Fruit fly (Drosophila melanogaster): Measurements from ENCODE around the gene alphaTub85E.
A peak's percentile ranks its signal among the peaks of the same experiment; 100 is the strongest.

Gene alphaTub85E

DNA sequence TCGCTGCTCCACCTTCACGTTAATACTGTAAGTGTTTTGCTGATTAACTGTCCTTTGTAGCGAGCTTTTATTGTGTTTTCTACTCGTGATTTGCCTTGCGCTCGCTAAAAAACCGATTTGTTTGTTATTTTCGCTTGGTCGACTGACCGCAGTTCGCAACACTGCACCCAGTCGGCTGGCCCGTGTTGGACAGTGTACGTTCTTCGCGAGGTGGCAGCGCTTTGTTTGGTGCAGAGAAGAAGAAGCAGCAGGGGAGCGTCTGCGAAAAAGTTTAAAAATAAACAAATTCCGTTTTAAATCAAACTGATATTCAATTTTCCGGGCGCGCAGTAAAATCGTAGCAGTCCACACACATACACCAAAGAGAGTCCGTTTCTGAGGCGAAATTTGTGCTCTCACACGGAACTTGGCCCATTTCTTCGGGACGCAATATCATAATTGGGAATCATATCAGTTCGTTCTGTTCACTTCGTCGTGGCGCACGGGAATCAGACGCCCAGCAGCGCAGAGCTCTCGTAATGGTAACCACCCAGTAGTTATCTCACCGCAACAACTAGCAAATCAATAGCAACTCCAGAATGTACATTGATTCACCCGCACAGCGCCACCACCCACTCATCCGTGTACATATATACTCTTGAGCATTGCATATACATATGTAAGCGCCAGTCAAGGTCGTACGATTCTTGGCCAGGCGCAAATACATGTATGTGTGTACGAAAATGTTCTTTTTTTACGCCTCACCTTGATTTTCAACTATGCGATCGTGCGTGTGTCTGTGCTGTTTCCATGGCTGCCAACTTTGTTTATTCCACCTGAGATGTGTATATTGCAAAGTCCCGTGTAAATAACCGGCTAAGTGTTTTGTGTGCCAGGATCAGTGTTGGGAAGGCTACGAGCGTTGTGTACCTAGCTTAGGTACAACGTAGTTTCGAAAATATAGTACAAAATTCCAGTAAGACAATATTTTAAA, 34.9 kb upstream of the alphaTub85E start, which contains the start of gene Naa80 (continued):
- no peak for TF ChIP-seq CG43689 (GFP tag; IDR thresholded peaks at IDR 0.05)
- TF ChIP-seq vnd (GFP tag; IDR thresholded peaks at IDR 0.05; ENCODE audit: partially characterized antibody): no peak
- TF ChIP-seq cg (GFP tag; optimal IDR thresholded peaks at IDR 0.05): peak; percentile 51
- TF ChIP-seq CG5245 (GFP tag; optimal IDR thresholded peaks at IDR 0.05): peak; percentile 21
- peak; percentile 96 for TF ChIP-seq Myb (GFP tag; optimal IDR thresholded peaks at IDR 0.05)
- TF ChIP-seq CG30431 (GFP tag; optimal IDR thresholded peaks at IDR 0.05): no peak
- TF ChIP-seq CG11085 (GFP tag; IDR thresholded peaks at IDR 0.05): peak; percentile 8; the same call in 1 of the 2 replicates
- peak; percentile 44 for TF ChIP-seq az2 (GFP tag; optimal IDR thresholded peaks at IDR 0.05)
- TF ChIP-seq nerfin-1 (tag; optimal IDR thresholded peaks at IDR 0.05): peak; percentile 21
- TF ChIP-seq vfl (GFP tag; optimal IDR thresholded peaks at IDR 0.05): peak; percentile 77
- TF ChIP-seq mirr (GFP tag; optimal IDR thresholded peaks at IDR 0.05): peak; percentile 28
- peak; percentile 74 for TF ChIP-seq CG18599 (GFP tag; optimal IDR thresholded peaks at IDR 0.05)
- TF ChIP-seq dan (GFP tag; IDR thresholded peaks at IDR 0.05): no peak
- no peak for TF ChIP-seq ham (GFP tag; IDR thresholded peaks at IDR 0.05)
- TF ChIP-seq ken (GFP tag; IDR thresholded peaks at IDR 0.05): peak; percentile 82
- peak; percentile 71 for TF ChIP-seq nom (GFP tag; optimal IDR thresholded peaks at IDR 0.05)
- peak; percentile 48; the same call in 1 of the 2 replicates for TF ChIP-seq tna (GFP tag; IDR thresholded peaks at IDR 0.05; ENCODE audit: partially characterized antibody)
- no peak for TF ChIP-seq CG6683 (GFP tag; optimal IDR thresholded peaks at IDR 0.05)
- peak; percentile 12 for TF ChIP-seq Ssrp (tag; optimal IDR thresholded peaks at IDR 0.05)
- no peak for TF ChIP-seq br (optimal IDR thresholded peaks at IDR 0.05)
- peak; percentile 66 for TF ChIP-seq CG7987 (GFP tag; optimal IDR thresholded peaks at IDR 0.05)
- no peak for TF ChIP-seq usp (GFP tag; optimal IDR thresholded peaks at IDR 0.05)
- TF ChIP-seq schlank (tag; optimal IDR thresholded peaks at IDR 0.05): no peak
- peak; percentile 98 for TF ChIP-seq CG4617 (GFP tag; optimal IDR thresholded peaks at IDR 0.05; ENCODE audit: borderline replicate concordance)
- peak; percentile 57 for TF ChIP-seq Max (GFP tag; optimal IDR thresholded peaks at IDR 0.05)
- TF ChIP-seq CG1602 (GFP tag; optimal IDR thresholded peaks at IDR 0.05): peak; percentile 21
- TF ChIP-seq ATbp (GFP tag; optimal IDR thresholded peaks at IDR 0.05): no peak
- peak; percentile 56 for TF ChIP-seq BEAF-32 (GFP tag; optimal IDR thresholded peaks at IDR 0.05)
- TF ChIP-seq CG4282 (GFP tag; optimal IDR thresholded peaks at IDR 0.05): peak; percentile 64
- TF ChIP-seq pnt (GFP tag; optimal IDR thresholded peaks at IDR 0.05): peak; percentile 44
- peak in 1 of 3 experiments; percentile 24 for TF ChIP-seq Stat92E (GFP tag; optimal IDR thresholded peaks at IDR 0.05)
- peak; percentile 58; the same call in 1 of the 2 replicates for TF ChIP-seq E2f1 (GFP tag; IDR thresholded peaks at IDR 0.05)
- no peak for TF ChIP-seq CG6654 (GFP tag; optimal IDR thresholded peaks at IDR 0.05)
- 0 out of 4 replicates have a peak, but pooled peaks have one; percentile 39 for TF ChIP-seq Dll (GFP tag; IDR thresholded peaks at IDR 0.05; ENCODE audit: partially characterized antibody)
- TF ChIP-seq ttk (GFP tag; IDR thresholded peaks at IDR 0.05): peak; percentile 46
- TF ChIP-seq bsh (GFP tag; optimal IDR thresholded peaks at IDR 0.05): peak in 1 of 2 experiments; percentile 35
- no peak for TF ChIP-seq klu (GFP tag; IDR thresholded peaks at IDR 0.05)
- no peak for TF ChIP-seq CG11560 (tag; IDR thresholded peaks at IDR 0.05)
- peak; percentile 90 for TF ChIP-seq rib (GFP tag; IDR thresholded peaks at IDR 0.05)
- peak; percentile 12 to 72 for TF ChIP-seq chif (GFP tag; optimal IDR thresholded peaks at IDR 0.05)
- TF ChIP-seq Atf-2 (GFP tag; optimal IDR thresholded peaks at IDR 0.05): no peak
- no peak for TF ChIP-seq CG12219 (GFP tag; optimal IDR thresholded peaks at IDR 0.05)
- peak; percentile 87 for TF ChIP-seq CG9932 (GFP tag; IDR thresholded peaks at IDR 0.05)
- TF ChIP-seq seq (GFP tag; IDR thresholded peaks at IDR 0.05): 0 out of 2 replicates have a peak, but pooled peaks have one; percentile 33
- TF ChIP-seq CG1647 (GFP tag; optimal IDR thresholded peaks at IDR 0.05): peak; percentile 73
- TF ChIP-seq CrebB (tag; optimal IDR thresholded peaks at IDR 0.05): no peak
- TF ChIP-seq CG13624 (GFP tag; optimal IDR thresholded peaks at IDR 0.05): peak; percentile 88
- TF ChIP-seq HLHmδ (GFP tag; optimal IDR thresholded peaks at IDR 0.05): peak; percentile 63

Data from whole organism, embryonic.